Worm (Caenorhabditis elegans) whole organism, early embryonic: ENCODE measurements around the gene C46F9.6.

Experiments
- B0310.2 ChIP-seq: sonication (generic microtip); optimal IDR thresholded peaks from 2 replicates; lab custom pipeline; 2016; ENCODE audit warnings: mild to moderate bottlenecking, missing genetic modification characterization, missing compliant biosample characterization
- F13C5.2 ChIP-seq: sonication (generic microtip); optimal IDR thresholded peaks from 2 replicates; lab custom pipeline; 2017; ENCODE audit warnings: mild to moderate bottlenecking, missing genetic modification characterization, inconsistent platforms, missing compliant biosample characterization
- aly-1 ChIP-seq: sonication (generic microtip); optimal IDR thresholded peaks from 2 replicates; lab custom pipeline; 2016; ENCODE audit warnings: missing genetic modification characterization, missing compliant biosample characterization
- ama-1 ChIP-seq: fragments of 150-350 bp; optimal IDR thresholded peaks from 2 replicates; lab custom pipeline; 2014
- ceh-13 ChIP-seq: fragments of 200-800 bp; sonication (Bioruptor generic); optimal IDR thresholded peaks from 2 replicates; lab custom pipeline; 2018; ENCODE audit warnings: mild to moderate bottlenecking, missing genetic modification characterization, missing compliant biosample characterization
- ceh-36 ChIP-seq: sonication (generic microtip); optimal IDR thresholded peaks from 2 replicates; lab custom pipeline; 2016; ENCODE audit warnings: missing genetic modification characterization, inconsistent platforms, missing compliant biosample characterization
- ets-7 ChIP-seq: sonication (generic microtip); optimal IDR thresholded peaks from 2 replicates; lab custom pipeline; 2016; ENCODE audit warnings: missing genotype, missing genetic modification characterization, missing compliant biosample characterization
- flt-1 ChIP-seq: fragments of 200-800 bp; sonication (Bioruptor generic); IDR thresholded peaks from 2 replicates; pipeline ENCODE4 v1.3.6; 2022; ENCODE audit warnings: missing genetic modification characterization, missing compliant biosample characterization
- hmbx-1 ChIP-seq: sonication (generic microtip); optimal IDR thresholded peaks from 2 replicates; lab custom pipeline; 2016; ENCODE audit warnings: mild to moderate bottlenecking, missing genetic modification characterization, missing compliant biosample characterization
- hmg-4 ChIP-seq: fragments of 200-800 bp; sonication (Bioruptor generic); optimal IDR thresholded peaks from 2 replicates; lab custom pipeline; 2018; ENCODE audit warnings: mild to moderate bottlenecking, missing genetic modification characterization, missing compliant biosample characterization
- hnd-1 ChIP-seq: sonication (generic microtip); optimal IDR thresholded peaks from 2 replicates; lab custom pipeline; 2016; ENCODE audit warnings: missing genetic modification characterization, missing compliant biosample characterization
- pes-1 ChIP-seq: fragments of 200-800 bp; sonication (Bioruptor generic); IDR thresholded peaks from 2 replicates; pipeline ENCODE4 v1.3.6; 2022; ENCODE audit warnings: missing genetic modification reagents, missing genetic modification characterization, missing compliant biosample characterization
- scrt-1 ChIP-seq: fragments of 200-800 bp; sonication (Bioruptor generic); IDR thresholded peaks from 2 replicates; pipeline ENCODE4 v1.3.6; 2022; ENCODE audit warnings: missing genetic modification characterization, missing compliant biosample characterization
- sea-1 ChIP-seq: fragments of 200-800 bp; sonication (Bioruptor generic); conservative IDR thresholded peaks from 2 replicates; pipeline ENCODE4 v1.3.6; 2022; ENCODE audit warnings: missing genetic modification characterization, missing compliant biosample characterization
- tbx-11 ChIP-seq: fragments of 200-800 bp; sonication (Bioruptor generic); IDR thresholded peaks from 2 replicates; pipeline ENCODE4 v1.3.6; 2022; ENCODE audit warnings: missing genetic modification characterization, missing compliant biosample characterization
- tbx-37 ChIP-seq: fragments of 200-800 bp; sonication (Bioruptor generic); conservative IDR thresholded peaks from 2 replicates; pipeline ENCODE4 v1.3.6; 2022; ENCODE audit warnings: missing genetic modification reagents, missing genetic modification characterization, missing compliant biosample characterization
- tra-4 ChIP-seq: sonication (generic microtip); optimal IDR thresholded peaks from 2 replicates; lab custom pipeline; 2017; ENCODE audit warnings: missing genetic modification characterization, missing compliant biosample characterization

The C46F9.6 gene

DNA sequence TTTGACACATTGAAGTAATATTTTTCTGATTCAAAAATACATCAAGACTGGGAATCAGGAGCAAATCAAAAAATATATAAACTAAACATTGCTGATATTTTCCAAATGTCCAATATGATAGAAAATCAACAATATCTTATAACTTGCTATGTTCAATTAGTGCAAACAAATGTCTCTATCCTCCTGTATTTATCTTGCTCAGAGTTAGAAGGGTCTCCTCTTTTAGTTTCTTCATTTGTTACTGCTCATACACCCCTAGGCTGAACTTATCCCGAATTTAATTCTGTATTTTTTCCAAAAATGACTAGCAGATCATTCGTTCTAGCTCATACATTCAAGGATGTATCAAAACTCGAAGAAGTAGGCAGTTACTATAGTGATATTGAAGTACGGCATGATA lies 3.9 kb downstream of the C46F9.6 start, which contains the start of gene math-23:
Gene math-23, plus strand, starts transcription at position 301 of the 400 bp plus-strand sequence.
- no peak for TF ChIP-seq F13C5.2
- TF ChIP-seq tra-4 (tag; lab: Kevin White, UChicago) = no peak
- no peak for TF ChIP-seq scrt-1 (GFP tag; lab: Robert Waterston, UW)
- TF ChIP-seq ets-7 (tag; lab: Kevin White, UChicago) = no peak
- TF ChIP-seq tbx-11 (GFP tag; lab: Robert Waterston, UW) = no peak
- no peak for TF ChIP-seq hnd-1
- no peak for TF ChIP-seq ceh-36
- TF ChIP-seq pes-1 = no peak
- TF ChIP-seq flt-1 (GFP tag; lab: Robert Waterston, UW) = no peak
- no peak for TF ChIP-seq aly-1 (tag; lab: Kevin White, UChicago)

DNA sequence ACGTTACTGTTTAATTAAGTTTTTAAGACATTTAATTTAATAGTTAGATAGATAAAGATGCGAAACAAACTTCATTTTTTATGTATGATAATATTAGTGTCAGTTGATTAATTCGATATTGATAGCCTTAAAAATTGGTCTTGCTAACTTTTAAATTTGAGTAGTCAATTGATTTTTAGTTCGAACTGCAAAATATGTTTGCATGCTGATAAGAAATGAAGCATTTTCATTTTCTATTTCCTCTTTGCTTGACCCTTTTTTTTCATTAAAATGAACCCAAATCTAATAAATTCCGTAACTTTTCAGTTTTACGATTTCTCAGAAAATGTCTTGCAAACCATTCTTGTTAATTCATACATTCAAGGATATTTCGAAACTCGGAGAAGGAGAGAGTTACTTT lies 7.1 kb downstream of the C46F9.6 start, which contains the start of gene math-22:
Gene math-22, plus strand, starts transcription at position 301 of the 400 bp plus-strand sequence.
- TF ChIP-seq ama-1 (no peak), hmg-4 (GFP tag; lab: Kevin White, UChicago) (no peak), sea-1 (GFP tag; lab: Robert Waterston, UW) (no peak), ceh-13 (GFP tag; lab: Kevin White, UChicago) (no peak), hmbx-1 (tag; lab: Kevin White, UChicago) (no peak), tbx-37 (GFP tag; lab: Robert Waterston, UW) (no peak), ceh-36 (no peak), flt-1 (GFP tag; lab: Robert Waterston, UW) (no peak), B0310.2 (tag; lab: Kevin White, UChicago) (no peak), tra-4 (tag; lab: Kevin White, UChicago) (no peak), hnd-1 (no peak), ets-7 (tag; lab: Kevin White, UChicago) (no peak), pes-1 (no peak), scrt-1 (GFP tag; lab: Robert Waterston, UW) (no peak), tbx-11 (GFP tag; lab: Robert Waterston, UW) (no peak), F13C5.2 (no peak), aly-1 (tag; lab: Kevin White, UChicago) (no peak)

DNA sequence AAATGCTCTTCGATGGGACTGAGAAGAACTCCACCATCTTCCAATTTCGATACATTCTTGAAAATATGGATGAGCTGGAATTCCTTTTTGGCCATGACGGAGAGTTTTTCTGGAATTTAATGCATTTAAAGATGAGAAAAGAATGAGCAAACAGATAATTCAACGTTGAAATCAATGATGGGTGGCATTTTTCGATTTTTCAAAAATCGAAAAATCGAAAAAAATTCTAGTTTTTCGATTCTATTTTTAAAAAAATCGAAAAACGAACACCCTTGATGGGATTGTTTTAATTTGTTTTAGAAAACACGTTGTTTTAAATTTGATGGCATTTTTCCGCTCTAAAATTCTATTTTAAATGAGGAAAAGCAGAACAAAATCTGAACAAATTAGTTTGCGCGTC lies 14.7 kb downstream of the C46F9.6 start, which contains the start of gene math-31:
Gene math-31, minus strand, starts transcription at position 101 of the 400 bp plus-strand sequence.
- no peak for TF ChIP-seq pes-1
- no peak for TF ChIP-seq ceh-36
- TF ChIP-seq ets-7 (tag; lab: Kevin White, UChicago) = no peak
- TF ChIP-seq sea-1 (GFP tag; lab: Robert Waterston, UW) = no peak

DNA sequence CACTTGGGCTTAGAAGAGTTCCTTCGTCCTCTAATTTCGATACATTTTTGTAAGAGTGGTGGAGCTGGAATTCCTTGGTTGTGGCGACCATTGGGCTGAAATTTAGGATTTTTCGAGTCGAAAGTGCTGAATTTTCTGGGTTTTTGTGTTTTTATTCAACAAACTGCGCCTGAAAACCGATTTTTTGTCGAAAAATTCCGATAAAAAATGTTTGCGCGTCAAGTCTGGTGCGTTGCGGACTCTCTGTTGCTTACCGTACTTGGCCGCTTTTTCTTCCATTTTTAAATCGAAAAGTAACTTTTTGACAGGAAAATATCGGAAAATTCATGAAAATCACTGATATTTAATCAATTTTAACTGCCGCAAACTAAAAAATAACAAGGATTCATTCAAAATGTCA lies 19.8 kb downstream of the C46F9.6 start, which contains the start of gene bath-4:
Gene bath-4, minus strand, starts transcription at position 101 of the 400 bp plus-strand sequence.
- TF ChIP-seq ama-1 = no peak

DNA sequence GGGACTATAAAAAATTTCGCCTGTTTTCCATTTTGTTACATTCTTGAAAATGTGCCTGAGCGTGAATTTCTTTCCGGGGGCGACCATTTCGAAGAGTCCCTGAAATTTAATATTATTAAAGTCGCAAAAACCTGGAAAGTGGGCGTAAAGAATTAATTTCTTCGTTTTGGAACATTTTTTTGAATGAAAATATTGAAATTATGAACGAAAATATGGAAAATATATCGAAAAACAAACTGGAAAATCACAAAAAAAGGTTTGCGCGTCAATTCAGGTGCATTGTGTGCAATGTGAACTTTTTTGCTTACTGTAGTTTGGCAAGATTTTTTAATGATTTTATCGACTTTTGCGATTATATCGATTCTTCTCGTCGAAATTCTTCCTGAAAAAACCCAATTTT lies 23.0 kb downstream of the C46F9.6 start, which contains the start of gene bath-7:
Gene bath-7, minus strand, starts transcription at position 101 of the 400 bp plus-strand sequence.
- no peak for TF ChIP-seq scrt-1 (GFP tag; lab: Robert Waterston, UW)
- no peak for TF ChIP-seq tra-4 (tag; lab: Kevin White, UChicago)
- no peak for TF ChIP-seq ama-1
- TF ChIP-seq ceh-36 = no peak
- no peak for TF ChIP-seq pes-1
- TF ChIP-seq F13C5.2 = no peak

DNA sequence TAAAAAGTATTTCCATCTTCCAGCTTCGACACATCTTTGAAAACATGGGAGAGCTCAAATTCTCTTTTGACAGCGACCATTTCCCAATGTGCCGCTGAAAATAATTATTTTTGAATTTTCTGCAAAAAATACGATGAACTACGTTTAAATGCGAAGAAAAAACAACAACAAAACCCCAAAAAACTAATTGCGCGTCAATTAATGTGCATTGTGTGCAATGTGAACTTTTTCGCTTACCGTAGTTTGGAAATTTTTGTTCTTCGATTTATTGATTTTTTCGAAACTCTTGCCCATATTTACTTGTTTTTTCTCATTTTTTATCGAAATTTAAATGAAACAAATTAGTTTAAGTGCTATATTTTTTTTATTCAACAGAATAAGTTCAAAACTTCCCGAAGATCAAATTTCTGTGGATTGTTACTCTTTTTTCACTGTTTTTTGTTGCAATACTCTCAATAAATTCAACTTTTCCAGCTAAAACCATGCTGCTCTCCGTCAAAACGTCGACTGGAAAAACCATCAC lies 24.7 kb downstream of the C46F9.6 start, which contains the start of the genes bath-2 and F52C6.4:
Gene bath-2, minus strand, starts transcription at position 101 of the 523 bp plus-strand sequence.
Gene F52C6.4, plus strand, starts transcription at position 473 of the 523 bp plus-strand sequence.
- TF ChIP-seq hmg-4 (GFP tag; lab: Kevin White, UChicago) (no peak), ceh-13 (GFP tag; lab: Kevin White, UChicago) (no peak), aly-1 (tag; lab: Kevin White, UChicago) (no peak), scrt-1 (GFP tag; lab: Robert Waterston, UW) (no peak), tbx-37 (GFP tag; lab: Robert Waterston, UW) (no peak), F13C5.2 (no peak), ceh-36 (no peak), tbx-11 (GFP tag; lab: Robert Waterston, UW) (no peak), hmbx-1 (tag; lab: Kevin White, UChicago) (no peak), flt-1 (GFP tag; lab: Robert Waterston, UW) (no peak), pes-1 (no peak), ama-1 (no peak), B0310.2 (tag; lab: Kevin White, UChicago) (no peak), tra-4 (tag; lab: Kevin White, UChicago) (no peak)

DNA sequence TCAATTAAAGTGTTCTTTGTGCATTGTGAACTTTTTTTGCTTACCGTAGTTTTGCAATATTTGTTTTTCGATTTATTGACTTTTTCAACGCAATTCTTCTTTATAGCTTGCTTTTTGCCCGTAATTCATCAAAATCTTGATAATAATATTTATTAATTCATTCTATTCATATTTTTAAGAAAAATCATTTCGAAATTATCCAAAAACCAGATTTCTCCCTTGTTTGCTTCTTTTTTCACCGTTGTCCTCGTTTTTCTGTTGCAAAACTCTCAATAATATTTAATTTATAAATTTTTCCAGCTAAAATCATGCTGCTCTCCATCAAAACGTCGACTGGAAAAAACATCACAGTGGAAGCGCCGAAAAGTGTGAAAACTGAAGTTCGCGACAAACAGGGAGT lies 26.4 kb downstream of the C46F9.6 start, which contains the start of gene F52C6.3:
Gene F52C6.3, plus strand, starts transcription at position 301 of the 400 bp plus-strand sequence.
- TF ChIP-seq flt-1 (GFP tag; lab: Robert Waterston, UW) (no peak), tbx-11 (GFP tag; lab: Robert Waterston, UW) (no peak), sea-1 (GFP tag; lab: Robert Waterston, UW) (no peak), tbx-37 (GFP tag; lab: Robert Waterston, UW) (no peak), ceh-36 (no peak), B0310.2 (tag; lab: Kevin White, UChicago) (no peak), scrt-1 (GFP tag; lab: Robert Waterston, UW) (no peak), tra-4 (tag; lab: Kevin White, UChicago) (no peak), pes-1 (no peak), hmbx-1 (tag; lab: Kevin White, UChicago) (no peak), hnd-1 (no peak), aly-1 (tag; lab: Kevin White, UChicago) (no peak), F13C5.2 (no peak), ama-1 (no peak), ceh-13 (GFP tag; lab: Kevin White, UChicago) (no peak)

DNA sequence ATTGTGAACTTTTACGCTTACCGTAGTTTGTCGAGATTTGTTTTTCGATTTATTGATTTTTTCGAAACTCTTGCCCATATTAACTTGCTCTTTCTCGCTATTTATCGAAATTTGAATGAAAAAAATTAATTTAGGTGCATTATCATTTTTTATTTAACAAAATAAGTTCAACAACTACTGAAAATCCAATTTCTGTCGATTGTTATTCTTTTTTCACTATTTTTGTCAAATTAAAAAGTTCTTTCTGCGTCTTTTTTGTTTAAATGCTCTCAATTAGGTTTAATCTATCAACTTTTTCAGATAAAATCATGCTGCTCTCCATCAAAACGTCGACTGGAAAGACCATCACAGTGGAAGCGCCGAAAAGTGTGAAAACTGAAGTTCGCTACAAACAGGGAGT lies 28.1 kb downstream of the C46F9.6 start, which contains the start of gene F52C6.2:
Gene F52C6.2, plus strand, starts transcription at position 301 of the 400 bp plus-strand sequence.
- no peak for TF ChIP-seq ets-7 (tag; lab: Kevin White, UChicago)
- TF ChIP-seq tra-4 (tag; lab: Kevin White, UChicago) = no peak
- TF ChIP-seq hnd-1 = no peak
- no peak for TF ChIP-seq ama-1
- no peak for TF ChIP-seq ceh-13 (GFP tag; lab: Kevin White, UChicago)
- TF ChIP-seq aly-1 (tag; lab: Kevin White, UChicago) = no peak
- no peak for TF ChIP-seq hmg-4 (GFP tag; lab: Kevin White, UChicago)
- TF ChIP-seq flt-1 (GFP tag; lab: Robert Waterston, UW) = no peak
- no peak for TF ChIP-seq sea-1 (GFP tag; lab: Robert Waterston, UW)
- TF ChIP-seq ceh-36 = no peak
- TF ChIP-seq pes-1 = no peak
- no peak for TF ChIP-seq scrt-1 (GFP tag; lab: Robert Waterston, UW)
- no peak for TF ChIP-seq tbx-37 (GFP tag; lab: Robert Waterston, UW)
